Worm (Caenorhabditis elegans) whole organism, L1 larva: Measurements from ENCODE around the gene ZC404.1.

Source experiments
- ama-1 ChIP-seq: fragments of 150-350 bp; optimal IDR thresholded peaks from 2 replicates; lab custom pipeline; 2014
- ces-1 ChIP-seq: fragments of 150-350 bp; optimal IDR thresholded peaks from 2 replicates; lab custom pipeline; 2014; ENCODE audit warnings: missing biosample characterization, missing genetic modification reagents, missing genetic modification characterization
- egl-27 ChIP-seq, 2 experiments: fragments of 150-350 bp in 1 of 2; sonication (generic microtip); optimal IDR thresholded peaks; 3 replicates each; lab custom pipeline; 2017 to 2018; ENCODE audit warnings: missing biosample characterization in 2 of 2, missing genetic modification characterization in 2 of 2, missing genetic modification reagents in 2 of 2
- elt-3 ChIP-seq, 6 experiments: fragments of 150-350 bp in 1 of 6; sonication (generic microtip); optimal IDR thresholded peaks; 2 replicates each; lab custom pipeline; 2017 to 2018; ENCODE audit warnings: missing biosample characterization in 6 of 6, missing genetic modification characterization in 6 of 6, inconsistent platforms in 1 of 6
- nhr-12 ChIP-seq: sonication (generic microtip); optimal IDR thresholded peaks from 2 replicates; lab custom pipeline; 2017; ENCODE audit warnings: missing biosample characterization, missing genetic modification characterization
- nhr-90 ChIP-seq: sonication (generic microtip); optimal IDR thresholded peaks from 2 replicates; lab custom pipeline; 2016; ENCODE audit warnings: mild to moderate bottlenecking, missing genetic modification characterization, missing compliant biosample characterization; ENCODE audit not compliant: poor library complexity
- pqm-1 ChIP-seq: sonication (generic microtip); optimal IDR thresholded peaks from 3 replicates; lab custom pipeline; 2017; ENCODE audit warnings: missing biosample characterization, missing genetic modification characterization
- tbx-2 ChIP-seq: sonication (generic microtip); optimal IDR thresholded peaks from 2 replicates; lab custom pipeline; 2016; ENCODE audit warnings: missing genetic modification characterization, missing compliant biosample characterization
- unc-62 ChIP-seq: fragments of 150-350 bp; optimal IDR thresholded peaks from 2 replicates; lab custom pipeline; 2014; ENCODE audit warnings: missing biosample characterization, missing genetic modification reagents, missing genetic modification characterization
- ztf-11 ChIP-seq, 2 experiments: sonication (generic microtip); optimal IDR thresholded peaks; 2 replicates each; lab custom pipeline; 2016 to 2017; ENCODE audit warnings: missing genetic modification characterization in 2 of 2, missing biosample characterization in 1 of 2, missing compliant biosample characterization in 1 of 2

ce11 chrV:6769440-6769839 is 24.5 kb upstream of the ZC404.1 start:
- TF ChIP-seq egl-27 (tag; optimal IDR thresholded peaks at IDR 0.05; lab: Kevin White, UChicago), result no peak
- TF ChIP-seq ama-1 (lab: Kevin White, UChicago), result no peak
- no peak for TF ChIP-seq unc-62
- TF ChIP-seq tbx-2 (tag; lab: Kevin White, UChicago), result no peak
- TF ChIP-seq nhr-90 (tag; lab: Kevin White, UChicago), result no peak
- TF ChIP-seq elt-3 (tag; optimal IDR thresholded peaks at IDR 0.05; lab: Kevin White, UChicago), result no peak
- TF ChIP-seq pqm-1 (tag; lab: Kevin White, UChicago), result no peak
- no peak for TF ChIP-seq ces-1 (GFP tag; lab: Kevin White, UChicago)
- TF ChIP-seq ztf-11 (tag; optimal IDR thresholded peaks at IDR 0.05; lab: Kevin White, UChicago), result no peak
- no peak for TF ChIP-seq nhr-12 (tag; lab: Kevin White, UChicago)
